Worm (Caenorhabditis elegans) whole organism, L3 larva: ENCODE results near the gene W04E12.2.

ENCODE experiments used
- R02D3.7 ChIP-seq: fragments of 150-350 bp; optimal IDR thresholded peaks from 2 replicates; lab custom pipeline; 2014; ENCODE audit warnings: missing biosample characterization, missing genetic modification characterization
- ZK546.5 ChIP-seq: sonication (generic microtip); optimal IDR thresholded peaks from 2 replicates; lab custom pipeline; 2017; ENCODE audit warnings: missing biosample characterization, missing genetic modification characterization
- aly-2 ChIP-seq: fragments of 150-350 bp; optimal IDR thresholded peaks from 2 replicates; lab custom pipeline; 2014; ENCODE audit warnings: missing biosample characterization, missing genetic modification characterization
- ama-1 ChIP-seq: fragments of 150-350 bp; optimal IDR thresholded peaks from 2 replicates; lab custom pipeline; 2018
- ceh-16 ChIP-seq: sonication (generic microtip); optimal IDR thresholded peaks from 2 replicates; lab custom pipeline; 2017; ENCODE audit warnings: missing biosample characterization, missing genetic modification characterization
- ceh-82 ChIP-seq: fragments of 150-350 bp; optimal IDR thresholded peaks from 2 replicates; lab custom pipeline; 2014; ENCODE audit warnings: missing biosample characterization, missing genetic modification characterization
- ceh-9 ChIP-seq: sonication (generic microtip); optimal IDR thresholded peaks from 2 replicates; lab custom pipeline; 2018; ENCODE audit warnings: missing biosample characterization, missing genetic modification characterization
- daf-12 ChIP-seq: fragments of 150-350 bp; optimal IDR thresholded peaks from 2 replicates; lab custom pipeline; 2014; ENCODE audit warnings: missing biosample characterization, missing genetic modification reagents, missing genetic modification characterization
- egl-27 ChIP-seq: sonication (generic microtip); optimal IDR thresholded peaks from 4 replicates; lab custom pipeline; 2017; ENCODE audit warnings: missing biosample characterization, missing genetic modification reagents, missing genetic modification characterization
- egl-5 ChIP-seq: fragments of 150-350 bp; optimal IDR thresholded peaks from 2 replicates; lab custom pipeline; 2017; ENCODE audit warnings: missing biosample characterization, missing genetic modification reagents, missing genetic modification characterization, inconsistent platforms
- elt-1 ChIP-seq: fragments of 150-350 bp; optimal IDR thresholded peaks from 2 replicates; lab custom pipeline; 2014; ENCODE audit warnings: missing biosample characterization, missing genetic modification characterization
- elt-2 ChIP-seq: sonication (generic microtip); optimal IDR thresholded peaks from 2 replicates; lab custom pipeline; 2016; ENCODE audit warnings: missing genetic modification reagents, mild to moderate bottlenecking, missing genetic modification characterization, missing compliant biosample characterization
- elt-3 ChIP-seq, 3 experiments: fragments of 150-350 bp in 1 of 3; sonication (generic microtip) in 2 of 3; optimal IDR thresholded peaks; 2 replicates in 2 of 3; 4 replicates in 1 of 3; lab custom pipeline; 2014 to 2017; ENCODE audit warnings: missing biosample characterization in 3 of 3, missing genetic modification characterization in 3 of 3
- fkh-10 ChIP-seq: sonication (generic microtip); optimal IDR thresholded peaks from 2 replicates; lab custom pipeline; 2017; ENCODE audit warnings: missing biosample characterization, missing genetic modification reagents, missing genetic modification characterization
- fkh-2 ChIP-seq: fragments of 150-350 bp; optimal IDR thresholded peaks from 2 replicates; lab custom pipeline; 2014; ENCODE audit warnings: missing biosample characterization, missing genetic modification reagents, missing genetic modification characterization
- fos-1 ChIP-seq: fragments of 150-350 bp; optimal IDR thresholded peaks from 2 replicates; lab custom pipeline; 2014; ENCODE audit warnings: missing biosample characterization, missing genetic modification characterization
- hmg-11 ChIP-seq: sonication (generic microtip); optimal IDR thresholded peaks from 2 replicates; lab custom pipeline; 2016; ENCODE audit warnings: missing genetic modification characterization, missing compliant biosample characterization
- jun-1 ChIP-seq: fragments of 150-350 bp; optimal IDR thresholded peaks from 2 replicates; lab custom pipeline; 2014; ENCODE audit warnings: missing biosample characterization, missing genetic modification reagents, missing genetic modification characterization
- lin-15B ChIP-seq: fragments of 150-350 bp; optimal IDR thresholded peaks from 2 replicates; lab custom pipeline; 2014; ENCODE audit warnings: missing biosample characterization, missing genetic modification characterization
- lin-39 ChIP-seq: fragments of 150-350 bp; optimal IDR thresholded peaks from 2 replicates; lab custom pipeline; 2018; ENCODE audit warnings: missing biosample characterization, missing genetic modification reagents, missing genetic modification characterization
- lsy-12 ChIP-seq: sonication (generic microtip); optimal IDR thresholded peaks from 2 replicates; lab custom pipeline; 2016; ENCODE audit warnings: mild to moderate bottlenecking, missing genetic modification characterization, missing compliant biosample characterization
- mdl-1 ChIP-seq: fragments of 150-350 bp; optimal IDR thresholded peaks from 2 replicates; lab custom pipeline; 2014; ENCODE audit warnings: missing biosample characterization, missing genetic modification characterization
- nfya-1 ChIP-seq: sonication (generic microtip); optimal IDR thresholded peaks from 2 replicates; lab custom pipeline; 2017; ENCODE audit warnings: missing genetic modification characterization, mild to moderate bottlenecking, missing compliant biosample characterization, antibody characterized with exemption, moderate library complexity; ENCODE audit not compliant: insufficient read depth
- nhr-11 ChIP-seq: fragments of 150-350 bp; optimal IDR thresholded peaks from 2 replicates; lab custom pipeline; 2014; ENCODE audit warnings: missing biosample characterization, missing genetic modification characterization
- nhr-12 ChIP-seq: fragments of 150-350 bp; optimal IDR thresholded peaks from 2 replicates; lab custom pipeline; 2014; ENCODE audit warnings: missing biosample characterization, missing genetic modification characterization
- nhr-23 ChIP-seq: fragments of 150-350 bp; optimal IDR thresholded peaks from 2 replicates; lab custom pipeline; 2014; ENCODE audit warnings: missing biosample characterization, missing genetic modification reagents, missing genetic modification characterization
- nhr-237 ChIP-seq: fragments of 150-350 bp; optimal IDR thresholded peaks from 2 replicates; lab custom pipeline; 2014; ENCODE audit warnings: missing biosample characterization, missing genetic modification characterization
- nhr-25 ChIP-seq: sonication (generic microtip); optimal IDR thresholded peaks from 2 replicates; lab custom pipeline; 2017; ENCODE audit warnings: missing biosample characterization, missing genetic modification characterization
- nhr-28 ChIP-seq: fragments of 150-350 bp; optimal IDR thresholded peaks from 2 replicates; lab custom pipeline; 2014; ENCODE audit warnings: missing biosample characterization, missing genetic modification characterization
- nhr-43 ChIP-seq: sonication (generic microtip); optimal IDR thresholded peaks from 2 replicates; lab custom pipeline; 2016; ENCODE audit warnings: mild to moderate bottlenecking, missing genetic modification characterization, missing compliant biosample characterization; ENCODE audit not compliant: poor library complexity, severe bottlenecking
- nhr-67 ChIP-seq: fragments of 150-350 bp; optimal IDR thresholded peaks from 2 replicates; lab custom pipeline; 2014; ENCODE audit warnings: missing biosample characterization, missing genetic modification characterization
- nhr-76 ChIP-seq: fragments of 150-350 bp; sonication (generic microtip); optimal IDR thresholded peaks from 5 replicates; lab custom pipeline; 2014; ENCODE audit warnings: missing biosample characterization, missing genetic modification characterization
- nhr-77 ChIP-seq: fragments of 150-350 bp; optimal IDR thresholded peaks from 2 replicates; lab custom pipeline; 2014; ENCODE audit warnings: missing biosample characterization, missing genetic modification characterization
- pha-4 ChIP-seq: fragments of 150-350 bp; optimal IDR thresholded peaks from 2 replicates; lab custom pipeline; 2014; ENCODE audit warnings: missing biosample characterization, missing genetic modification reagents, missing genetic modification characterization
- pqm-1 ChIP-seq: fragments of 150-350 bp; optimal IDR thresholded peaks from 2 replicates; lab custom pipeline; 2017; ENCODE audit warnings: missing biosample characterization, missing genetic modification characterization, inconsistent platforms
- skn-1 ChIP-seq: fragments of 150-350 bp; optimal IDR thresholded peaks from 2 replicates; lab custom pipeline; 2014; ENCODE audit warnings: missing biosample characterization, missing genetic modification characterization
- snpc-4 ChIP-seq: fragments of 150-350 bp; optimal IDR thresholded peaks from 2 replicates; lab custom pipeline; 2014; ENCODE audit warnings: missing biosample characterization, missing genetic modification characterization
- tbx-2 ChIP-seq: sonication (generic microtip); optimal IDR thresholded peaks from 2 replicates; lab custom pipeline; 2016; ENCODE audit warnings: mild to moderate bottlenecking, missing genetic modification characterization, missing compliant biosample characterization
- unc-39 ChIP-seq: sonication (generic microtip); optimal IDR thresholded peaks from 4 replicates; lab custom pipeline; 2017; ENCODE audit warnings: missing biosample characterization, missing genetic modification characterization
- unc-62 ChIP-seq: fragments of 150-350 bp; sonication (generic microtip); optimal IDR thresholded peaks from 4 replicates; lab custom pipeline; 2014; ENCODE audit warnings: missing biosample characterization, missing genetic modification reagents, missing genetic modification characterization
- zag-1 ChIP-seq: fragments of 150-350 bp; optimal IDR thresholded peaks from 2 replicates; lab custom pipeline; 2014; ENCODE audit warnings: missing biosample characterization, missing genetic modification characterization
- ztf-4 ChIP-seq: fragments of 150-350 bp; optimal IDR thresholded peaks from 2 replicates; lab custom pipeline; 2014; ENCODE audit warnings: missing biosample characterization, missing genetic modification characterization

Gene W04E12.2

DNA sequence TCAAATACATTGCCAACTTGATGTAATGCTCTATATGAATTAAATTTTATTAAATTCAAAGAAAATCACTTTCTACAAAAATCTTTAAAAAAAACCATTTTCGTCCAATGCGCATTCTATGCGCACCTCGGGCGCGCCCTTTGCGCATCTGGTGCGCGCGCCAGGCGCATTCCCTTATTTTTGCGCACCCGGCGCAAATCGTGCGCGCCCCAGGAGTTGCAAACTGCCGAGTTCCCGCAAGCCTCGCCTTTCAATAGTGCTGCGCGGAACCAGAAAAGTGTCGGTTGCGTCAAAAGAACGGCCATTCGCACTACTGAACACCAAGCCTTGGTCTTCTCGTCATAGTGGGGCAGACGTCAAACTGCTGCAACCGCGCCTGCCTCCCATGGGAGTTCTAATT is 7.2 kb downstream of the W04E12.2 start:
- TF ChIP-seq daf-12 (no peak), fos-1 (no peak), skn-1 (tag; lab: Kevin White, UChicago) (no peak), zag-1 (tag; lab: Kevin White, UChicago) (no peak), pha-4 (tag; lab: Kevin White, UChicago) (no peak)

DNA sequence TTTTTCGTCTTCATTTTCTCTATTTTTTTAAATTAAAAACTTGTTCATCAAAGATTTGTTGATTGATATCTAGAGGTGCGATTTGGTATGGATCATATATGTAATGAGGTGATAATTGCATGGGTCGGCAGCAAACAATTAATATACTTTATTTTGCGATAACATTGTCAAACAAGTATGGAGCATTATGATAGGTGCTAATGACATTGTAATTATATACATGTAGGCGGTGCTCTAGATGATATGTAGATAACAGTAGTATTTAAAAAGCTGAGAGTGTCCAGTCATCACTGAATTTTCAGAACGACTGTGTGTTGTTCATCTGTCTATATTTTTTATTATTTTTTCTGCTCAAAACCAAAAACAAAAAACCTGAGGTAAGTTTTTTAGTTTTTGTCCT is 10.7 kb downstream of the W04E12.2 start, which contains the start of gene Y116F11A.1:
Y116F11A.1 (plus strand) TSS at position 301 of the 400 bp plus-strand sequence.
- TF ChIP-seq nhr-76 (tag; lab: Kevin White, UChicago), result no peak
- no peak for TF ChIP-seq unc-39
- TF ChIP-seq elt-1, result no peak
- no peak for TF ChIP-seq unc-62 (GFP tag; lab: Kevin White, UChicago)
- TF ChIP-seq fkh-10 (GFP tag; lab: Kevin White, UChicago), result no peak
- TF ChIP-seq ZK546.5, result no peak
- TF ChIP-seq daf-12, result no peak
- TF ChIP-seq ztf-4 (tag; lab: Kevin White, UChicago), result no peak

DNA sequence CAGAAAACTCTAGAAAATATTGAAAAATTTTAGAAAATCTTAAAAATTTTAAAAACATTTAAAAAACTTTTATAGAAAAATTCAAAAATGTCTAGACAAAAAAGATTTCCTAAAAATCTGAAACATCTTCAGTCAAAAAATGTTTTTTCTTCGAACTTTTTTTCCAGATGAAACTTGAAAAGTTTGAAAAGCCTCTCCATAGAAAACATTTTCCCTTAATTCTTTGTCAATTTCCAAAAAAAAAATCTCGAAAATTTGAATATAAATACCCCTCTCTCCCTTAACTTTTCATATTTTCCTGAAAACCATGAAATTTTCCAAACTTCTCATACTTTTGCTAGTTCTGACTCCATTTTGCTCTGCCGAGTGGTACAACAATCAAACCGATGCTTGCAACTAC is 12.2 kb downstream of the W04E12.2 start, which contains the start of gene Y116F11A.3:
Y116F11A.3 (plus strand) TSS at position 301 of the 400 bp plus-strand sequence.
- TF ChIP-seq nhr-11 (tag; lab: Kevin White, UChicago), result no peak
- no peak for TF ChIP-seq fkh-2 (tag; lab: Kevin White, UChicago)
- TF ChIP-seq nhr-28 (tag; lab: Kevin White, UChicago), result no peak
- TF ChIP-seq jun-1, result no peak

DNA sequence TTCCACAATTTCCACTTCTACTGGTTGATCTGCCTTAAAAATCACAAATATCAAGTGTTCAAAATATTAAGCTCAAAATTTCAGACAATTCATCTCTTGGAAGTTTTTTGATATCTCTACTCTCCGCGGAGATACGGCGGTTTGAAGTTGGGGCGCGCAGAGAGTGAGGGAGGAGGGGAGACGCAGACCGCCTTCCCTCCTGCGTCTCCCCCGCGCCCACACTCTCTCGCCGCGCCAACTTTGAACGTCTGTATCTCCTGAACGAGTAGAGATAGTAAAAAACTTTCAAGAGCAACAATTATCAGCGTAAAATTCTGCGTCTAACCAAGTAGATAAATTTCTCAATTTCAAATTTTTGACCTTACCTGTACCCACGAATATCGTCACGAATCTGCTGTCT is 12.9 kb downstream of the W04E12.2 start:
- TF ChIP-seq ama-1 (lab: Kevin White, UChicago), result no peak
- TF ChIP-seq ceh-82 (tag; lab: Kevin White, UChicago), result no peak

DNA sequence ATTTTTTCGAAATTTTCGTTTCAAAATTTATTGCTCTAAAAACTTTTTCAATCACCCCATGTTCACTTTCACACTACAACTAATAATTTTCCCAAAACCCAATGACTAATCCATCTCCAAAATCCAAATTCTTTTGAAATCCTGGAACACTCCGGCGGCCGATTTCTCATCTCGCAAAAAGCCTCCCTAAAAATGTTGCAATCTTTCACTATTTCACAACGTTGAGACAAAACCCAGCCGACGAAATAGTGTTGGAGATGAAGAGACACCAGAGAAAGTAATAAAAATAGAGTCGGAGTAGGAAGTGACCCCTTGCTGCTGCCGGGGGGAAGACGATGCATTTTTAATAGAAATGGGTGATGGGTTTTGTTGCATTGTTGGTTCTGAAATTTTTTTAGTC is 16.3 kb downstream of the W04E12.2 start:
- TF ChIP-seq pqm-1 (tag; lab: Kevin White, UChicago), result no peak
- TF ChIP-seq R02D3.7 (tag; lab: Kevin White, UChicago), result no peak
- TF ChIP-seq hmg-11, result peak; percentile 15
- no peak for TF ChIP-seq ZK546.5
- no peak for TF ChIP-seq unc-62 (GFP tag; lab: Kevin White, UChicago)
- TF ChIP-seq unc-39, result no peak
- TF ChIP-seq nhr-28 (tag; lab: Kevin White, UChicago), result no peak
- no peak for TF ChIP-seq egl-27 (tag; lab: Kevin White, UChicago)
- TF ChIP-seq zag-1 (tag; lab: Kevin White, UChicago), result no peak
- TF ChIP-seq, all 47 proteins: peak for 1

DNA sequence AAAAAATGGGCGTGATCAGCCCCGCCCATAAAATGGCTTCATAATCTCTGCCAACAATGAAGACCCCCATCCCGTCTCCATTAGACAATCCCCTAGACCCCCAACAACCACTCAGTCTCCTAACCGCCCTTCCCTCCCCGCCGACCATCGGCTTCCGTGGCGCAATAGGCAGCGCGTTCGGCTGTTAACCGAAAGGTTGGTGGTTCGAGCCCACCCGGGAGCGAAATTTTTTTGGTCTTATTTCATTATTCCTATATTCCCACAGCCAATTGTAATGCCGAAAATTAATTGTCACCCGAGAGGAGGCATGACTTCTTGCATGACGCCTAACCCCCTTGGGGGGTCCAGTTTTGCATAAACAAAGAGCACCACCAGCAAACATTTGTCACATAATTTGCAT is 18.1 kb downstream of the W04E12.2 start:
- no peak for TF ChIP-seq ama-1 (lab: Kevin White, UChicago)
- no peak for TF ChIP-seq aly-2 (tag; lab: Kevin White, UChicago)
- TF ChIP-seq nhr-11 (tag; lab: Kevin White, UChicago), result no peak
- no peak for TF ChIP-seq zag-1 (tag; lab: Kevin White, UChicago)
- no peak for TF ChIP-seq R02D3.7 (tag; lab: Kevin White, UChicago)
- no peak for TF ChIP-seq fkh-2 (tag; lab: Kevin White, UChicago)
- TF ChIP-seq jun-1, result no peak
- TF ChIP-seq egl-5, result no peak
- TF ChIP-seq nfya-1 (tag; lab: Kevin White, UChicago), result peak; percentile 17
- peak; percentile 1 for TF ChIP-seq nhr-25 (tag; lab: Kevin White, UChicago)
- no peak for TF ChIP-seq pqm-1 (tag; lab: Kevin White, UChicago)
- TF ChIP-seq lin-39 (tag; lab: Kevin White, UChicago), result peak; percentile 53
- TF ChIP-seq pha-4 (tag; lab: Kevin White, UChicago), result peak; percentile 7
- no peak for TF ChIP-seq nhr-23
- TF ChIP-seq nhr-76 (tag; lab: Kevin White, UChicago), result no peak
- TF ChIP-seq hmg-11, result peak; percentile 81
- no peak for TF ChIP-seq fkh-10 (GFP tag; lab: Kevin White, UChicago)
- no peak for TF ChIP-seq skn-1 (tag; lab: Kevin White, UChicago)
- TF ChIP-seq nhr-237 (tag; lab: Kevin White, UChicago), result no peak
- TF ChIP-seq nhr-77, result no peak
- TF ChIP-seq tbx-2 (tag; lab: Kevin White, UChicago), result no peak
- TF ChIP-seq elt-3 (tag; optimal IDR thresholded peaks at IDR 0.05; lab: Kevin White, UChicago), result no peak
- no peak for TF ChIP-seq ceh-9
- TF ChIP-seq snpc-4 (tag; lab: Kevin White, UChicago), result no peak
- TF ChIP-seq elt-1, result no peak
- no peak for TF ChIP-seq nhr-67 (tag; lab: Kevin White, UChicago)
- no peak for TF ChIP-seq nhr-43 (tag; lab: Kevin White, UChicago)
- no peak for TF ChIP-seq egl-27 (tag; lab: Kevin White, UChicago)
- no peak for TF ChIP-seq ztf-4 (tag; lab: Kevin White, UChicago)
- peak; percentile 17 for TF ChIP-seq elt-2 (tag; lab: Kevin White, UChicago)
- TF ChIP-seq ceh-16 (tag; lab: Kevin White, UChicago), result no peak
- TF ChIP-seq lsy-12 (tag; lab: Kevin White, UChicago), result no peak
- no peak for TF ChIP-seq lin-15B (tag; lab: Kevin White, UChicago)
- no peak for TF ChIP-seq mdl-1
- TF ChIP-seq nhr-28 (tag; lab: Kevin White, UChicago), result no peak
- no peak for TF ChIP-seq nhr-12
